Fruit fly (Drosophila melanogaster) whole organism, embryonic: Measurements from ENCODE around the gene CG43895.

Experiments used
- Blimp-1 ChIP-seq: fragments of 200-800 bp; sonication (Bioruptor generic); optimal IDR thresholded peaks from 3 replicates; lab custom pipeline; 2018; ENCODE audit warnings: missing biosample characterization, missing genetic modification characterization, mild to moderate bottlenecking, moderate library complexity, missing genetic modification reagents
- C15 ChIP-seq: fragments of 200-800 bp; sonication (Bioruptor generic); IDR thresholded peaks from 3 replicates; pipeline ENCODE4 v1.3.6; 2022; ENCODE audit warnings: missing biosample characterization, missing genetic modification characterization
- CG10654 ChIP-seq: fragments of 200-800 bp; sonication (Bioruptor generic); optimal IDR thresholded peaks from 2 replicates; lab custom pipeline; 2016; ENCODE audit warnings: missing biosample characterization, missing genetic modification characterization
- CG12104 ChIP-seq: fragments of 200-800 bp; sonication (Bioruptor generic); optimal IDR thresholded peaks from 3 replicates; lab custom pipeline; 2016; ENCODE audit warnings: missing biosample characterization, missing genetic modification characterization
- CG13424 ChIP-seq: fragments of 200-800 bp; sonication (Bioruptor generic); optimal IDR thresholded peaks from 2 replicates; lab custom pipeline; 2019; ENCODE audit warnings: missing biosample characterization, mild to moderate bottlenecking, missing genetic modification characterization, moderate library complexity
- CG14710 ChIP-seq: fragments of 200-800 bp; sonication (Bioruptor generic); optimal IDR thresholded peaks from 3 replicates; lab custom pipeline; 2019; ENCODE audit warnings: missing biosample characterization, mild to moderate bottlenecking, missing genetic modification characterization, moderate library complexity
- CG15479 ChIP-seq: fragments of 200-800 bp; sonication (Bioruptor generic); optimal IDR thresholded peaks from 3 replicates; lab custom pipeline; 2019; ENCODE audit warnings: missing biosample characterization, mild to moderate bottlenecking, missing genetic modification characterization, moderate library complexity
- CG17186 ChIP-seq: fragments of 200-800 bp; sonication (Bioruptor generic); optimal IDR thresholded peaks from 3 replicates; lab custom pipeline; 2017; ENCODE audit warnings: missing biosample characterization, missing genetic modification reagents, missing genetic modification characterization
- CG17361 ChIP-seq: fragments of 200-800 bp; sonication (Bioruptor generic); IDR thresholded peaks from 3 replicates; pipeline ENCODE4 v1.3.6; 2022; ENCODE audit warnings: missing biosample characterization, missing genetic modification characterization
- CG18011 ChIP-seq: fragments of 200-800 bp; sonication (Bioruptor generic); optimal IDR thresholded peaks from 2 replicates; lab custom pipeline; 2017; ENCODE audit warnings: missing biosample characterization, missing genetic modification characterization, mild to moderate bottlenecking, moderate library complexity, missing genotype
- CG18619 ChIP-seq: fragments of 200-800 bp; sonication (Bioruptor generic); optimal IDR thresholded peaks from 3 replicates; lab custom pipeline; 2017; ENCODE audit warnings: missing biosample characterization, mild to moderate bottlenecking, missing genetic modification characterization
- CG32532 ChIP-seq: fragments of 200-800 bp; sonication (Bioruptor generic); IDR thresholded peaks from 2 replicates; pipeline ENCODE4 v1.3.6; 2022; ENCODE audit warnings: missing biosample characterization, missing genetic modification characterization
- CG3726 ChIP-seq: fragments of 200-800 bp; sonication (Bioruptor generic); IDR thresholded peaks from 3 replicates; pipeline ENCODE4, ENCODE4 v1.3.6; 2022; ENCODE audit warnings: missing biosample characterization, missing genetic modification characterization
- CG3995 ChIP-seq: fragments of 200-800 bp; sonication (Bioruptor generic); optimal IDR thresholded peaks from 3 replicates; lab custom pipeline; 2016; ENCODE audit warnings: missing biosample characterization, missing genetic modification characterization
- CG42726 ChIP-seq: fragments of 200-800 bp; sonication (Bioruptor generic); IDR thresholded peaks from 2 replicates; pipeline ENCODE4 v1.3.6; 2022; ENCODE audit warnings: missing biosample characterization, missing genetic modification characterization; ENCODE audit not compliant: partially characterized antibody
- CG6175 ChIP-seq: fragments of 200-800 bp; sonication (Bioruptor generic); IDR thresholded peaks from 3 replicates; pipeline ENCODE4 v1.3.6; 2022; ENCODE audit warnings: missing biosample characterization, missing genetic modification characterization
- CG6272 ChIP-seq: fragments of 200-800 bp; sonication (Bioruptor generic); IDR thresholded peaks from 2 replicates; pipeline ENCODE4 v1.3.6; 2022; ENCODE audit warnings: missing biosample characterization, missing genetic modification characterization
- CG6683 ChIP-seq: fragments of 200-800 bp; sonication (Bioruptor generic); optimal IDR thresholded peaks from 2 replicates; lab custom pipeline; 2017; ENCODE audit warnings: missing biosample characterization, mild to moderate bottlenecking, missing genetic modification characterization, missing genetic modification reagents
- CG8359 ChIP-seq: fragments of 200-800 bp; sonication (Bioruptor generic); optimal IDR thresholded peaks from 2 replicates; lab custom pipeline; 2017; ENCODE audit warnings: missing biosample characterization, mild to moderate bottlenecking, missing genetic modification characterization, borderline replicate concordance
- D19B ChIP-seq: fragments of 200-800 bp; sonication (Bioruptor generic); optimal IDR thresholded peaks from 2 replicates; lab custom pipeline; 2017; ENCODE audit warnings: missing biosample characterization, mild to moderate bottlenecking, missing genetic modification characterization
- Gsc ChIP-seq: fragments of 200-800 bp; sonication (Bioruptor generic); IDR thresholded peaks from 2 replicates; pipeline ENCODE4 v1.3.6; 2022; ENCODE audit warnings: missing biosample characterization, missing genetic modification characterization
- Hey ChIP-seq: fragments of 200-800 bp; sonication (Bioruptor generic); optimal IDR thresholded peaks from 3 replicates; lab custom pipeline; 2018; ENCODE audit warnings: missing biosample characterization, mild to moderate bottlenecking, missing genetic modification characterization
- HmgD ChIP-seq: fragments of 200-800 bp; sonication (Bioruptor generic); optimal IDR thresholded peaks from 3 replicates; lab custom pipeline; 2016; ENCODE audit warnings: missing biosample characterization, missing genetic modification characterization
- Lhr ChIP-seq: fragments of 200-800 bp; sonication (Bioruptor generic); optimal IDR thresholded peaks from 3 replicates; lab custom pipeline; 2017; ENCODE audit warnings: mild to moderate bottlenecking, missing biosample characterization, missing genetic modification reagents, missing genetic modification characterization
- NC2α ChIP-seq: fragments of 200-800 bp; sonication (Bioruptor generic); optimal IDR thresholded peaks from 2 replicates; lab custom pipeline; 2016; ENCODE audit warnings: missing biosample characterization, missing genetic modification characterization
- Nf-YB ChIP-seq: fragments of 200-800 bp; sonication (Bioruptor generic); optimal IDR thresholded peaks from 3 replicates; lab custom pipeline; 2019; ENCODE audit warnings: missing biosample characterization, mild to moderate bottlenecking, missing genetic modification characterization, moderate library complexity
- btn ChIP-seq: fragments of 200-800 bp; sonication (Bioruptor generic); optimal IDR thresholded peaks from 2 replicates; lab custom pipeline; 2016; ENCODE audit warnings: missing biosample characterization, missing genetic modification characterization
- croc ChIP-seq: fragments of 200-800 bp; sonication (Bioruptor generic); conservative IDR thresholded peaks from 3 replicates; pipeline ENCODE4 v1.3.6; 2022; ENCODE audit warnings: missing biosample characterization, missing genetic modification characterization
- da ChIP-seq: fragments of 200-800 bp; sonication (Bioruptor generic); optimal IDR thresholded peaks from 2 replicates; lab custom pipeline; 2016; ENCODE audit warnings: missing biosample characterization, missing genetic modification characterization
- dysf ChIP-seq: fragments of 200-800 bp; sonication (Bioruptor generic); IDR thresholded peaks from 3 replicates; pipeline ENCODE4 v1.3.6; 2022; ENCODE audit warnings: missing biosample characterization, missing genetic modification characterization
- exex ChIP-seq: fragments of 200-800 bp; sonication (Bioruptor generic); optimal IDR thresholded peaks from 4 replicates; lab custom pipeline; 2018; ENCODE audit warnings: missing biosample characterization, mild to moderate bottlenecking, missing genetic modification characterization, moderate library complexity
- fd102C ChIP-seq: fragments of 200-800 bp; sonication (Bioruptor generic); optimal IDR thresholded peaks from 2 replicates; lab custom pipeline; 2018; ENCODE audit warnings: missing biosample characterization, mild to moderate bottlenecking, missing genetic modification characterization, moderate library complexity
- fd96Cb ChIP-seq: fragments of 200-800 bp; sonication (Bioruptor generic); optimal IDR thresholded peaks from 2 replicates; lab custom pipeline; 2018; ENCODE audit warnings: missing biosample characterization, mild to moderate bottlenecking, missing genetic modification characterization, moderate library complexity
- fu2 ChIP-seq: fragments of 200-800 bp; sonication (Bioruptor generic); optimal IDR thresholded peaks from 2 replicates; lab custom pipeline; 2016; ENCODE audit warnings: missing biosample characterization, missing genetic modification characterization
- gsb ChIP-seq: fragments of 200-800 bp; sonication (Bioruptor generic); IDR thresholded peaks from 2 replicates; pipeline ENCODE4 v1.3.6; 2022; ENCODE audit warnings: missing biosample characterization, missing genetic modification characterization
- lmd ChIP-seq: fragments of 200-800 bp; sonication (Bioruptor generic); IDR thresholded peaks from 2 replicates; pipeline ENCODE4 v1.3.6; 2022; ENCODE audit warnings: missing biosample characterization, missing genetic modification characterization
- lola ChIP-seq, 3 experiments: fragments of >200 bp in 2 of 3; fragments of 200-800 bp in 1 of 3; sonication (Bioruptor generic) in 1 of 3; optimal IDR thresholded peaks; 2 replicates each; lab custom pipeline; 2017 to 2019; ENCODE audit warnings: missing biosample characterization in 3 of 3, missing genetic modification characterization in 3 of 3, mild to moderate bottlenecking in 1 of 3, moderate library complexity in 1 of 3
- luna ChIP-seq: fragments of 200-800 bp; sonication (Bioruptor generic); optimal IDR thresholded peaks from 2 replicates; lab custom pipeline; 2016; ENCODE audit warnings: missing biosample characterization, missing genetic modification characterization
- maf-S ChIP-seq: fragments of 200-800 bp; sonication (Bioruptor generic); optimal IDR thresholded peaks from 2 replicates; lab custom pipeline; 2016; ENCODE audit warnings: missing biosample characterization, missing genetic modification characterization
- nau ChIP-seq: fragments of 200-800 bp; sonication (Bioruptor generic); optimal IDR thresholded peaks from 3 replicates; lab custom pipeline; 2017; ENCODE audit warnings: missing biosample characterization, mild to moderate bottlenecking, missing genetic modification characterization, missing genetic modification reagents
- odd ChIP-seq: fragments of 200-800 bp; sonication (Bioruptor generic); optimal IDR thresholded peaks from 2 replicates; lab custom pipeline; 2017; ENCODE audit warnings: missing biosample characterization, mild to moderate bottlenecking, missing genetic modification characterization
- pho ChIP-seq: fragments of 200-800 bp; sonication (Bioruptor generic); optimal IDR thresholded peaks from 2 replicates; lab custom pipeline; 2016; ENCODE audit warnings: missing biosample characterization, missing genetic modification characterization
- ranshi ChIP-seq: fragments of 200-800 bp; sonication (Bioruptor generic); IDR thresholded peaks from 2 replicates; pipeline ENCODE4 v1.3.6; 2022; ENCODE audit warnings: missing biosample characterization, missing genetic modification characterization
- sisA ChIP-seq: fragments of 200-800 bp; sonication (Bioruptor generic); IDR thresholded peaks from 2 replicates; pipeline ENCODE4 v1.3.6; 2022; ENCODE audit warnings: missing biosample characterization, missing genetic modification characterization
- slp2 ChIP-seq: fragments of 200-800 bp; sonication (Bioruptor generic); optimal IDR thresholded peaks from 2 replicates; lab custom pipeline; 2016; ENCODE audit warnings: missing biosample characterization, missing genetic modification characterization
- sob ChIP-seq: fragments of 200-800 bp; sonication (Bioruptor generic); IDR thresholded peaks from 2 replicates; pipeline ENCODE4 v1.3.6; 2022; ENCODE audit warnings: missing biosample characterization, missing genetic modification characterization
- stc ChIP-seq: fragments of 200-800 bp; sonication (Bioruptor generic); IDR thresholded peaks from 2 replicates; pipeline ENCODE4 v1.3.6; 2022; ENCODE audit warnings: missing biosample characterization, missing genetic modification characterization
- sug ChIP-seq: fragments of 200-800 bp; optimal IDR thresholded peaks from 2 replicates; lab custom pipeline; 2019; ENCODE audit warnings: missing biosample characterization, mild to moderate bottlenecking, missing genetic modification characterization, moderate library complexity
- tap ChIP-seq: fragments of 200-800 bp; optimal IDR thresholded peaks from 3 replicates; lab custom pipeline; 2019; ENCODE audit warnings: missing biosample characterization, mild to moderate bottlenecking, missing genetic modification characterization, moderate library complexity
- zfh1 ChIP-seq: fragments of 200-800 bp; sonication (Bioruptor generic); IDR thresholded peaks from 3 replicates; pipeline ENCODE4 v1.3.6; 2022; ENCODE audit warnings: missing biosample characterization, missing genetic modification characterization

CG43895 gene

DNA sequence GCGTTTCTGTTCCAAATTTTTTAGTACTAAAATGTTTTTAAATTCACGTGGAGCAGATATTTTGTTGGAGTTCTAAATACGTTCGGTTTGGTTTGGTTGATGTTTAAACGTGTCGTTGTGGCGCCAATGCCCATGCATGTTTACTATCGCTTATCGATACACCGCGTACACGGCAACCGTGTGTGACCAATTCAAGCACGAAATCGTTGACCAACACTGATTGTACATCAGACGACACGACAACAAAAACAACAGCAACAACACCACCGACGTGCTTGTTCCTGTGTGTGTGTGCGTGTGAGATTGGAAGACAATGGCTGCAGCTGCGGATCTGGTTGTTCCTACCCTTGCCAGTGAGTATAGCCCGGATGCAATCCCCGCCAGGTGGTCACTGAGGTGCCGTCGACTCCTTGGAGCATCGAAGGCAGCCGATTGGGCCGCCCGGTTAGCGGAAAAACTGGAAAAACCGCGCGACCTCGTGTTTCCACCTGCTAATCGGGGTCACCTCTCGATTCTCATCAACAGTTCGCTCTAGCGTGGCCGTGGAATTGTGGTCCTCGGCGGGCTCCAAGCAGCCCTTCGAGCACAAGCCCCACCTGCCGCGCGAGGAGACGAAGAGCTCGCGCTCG is 11.3 kb upstream of the CG43895 start, which contains the start of gene eIF2A (continued):
- TF ChIP-seq CG15479 (GFP tag; lab: Kevin White, UChicago) (no peak), CG8359 (no peak), dysf (GFP tag; lab: Robert Waterston, UW) (peak; percentile 42; the same call in 1 of the 3 replicates), NC2α (GFP tag; lab: Kevin White, UChicago) (no peak), Gsc (no peak), fu2 (GFP tag; lab: Kevin White, UChicago) (peak; percentile 79), CG18011 (peak; percentile 45), stc (GFP tag; lab: Robert Waterston, UW) (0 out of 2 replicates have a peak, but pooled peaks have one; percentile 29), CG12104 (GFP tag; lab: Kevin White, UChicago) (no peak), croc (GFP tag; lab: Robert Waterston, UW) (no peak), CG17361 (GFP tag; lab: Robert Waterston, UW) (peak; percentile 9; the same call in 1 of the 3 replicates), CG6175 (GFP tag; lab: Robert Waterston, UW) (no peak), exex (no peak), odd (GFP tag; lab: Kevin White, UChicago) (no peak), CG32532 (GFP tag; lab: Robert Waterston, UW) (peak; percentile 70), sob (GFP tag; lab: Robert Waterston, UW) (peak; percentile 89), sug (tag; lab: Kevin White, UChicago) (peak; percentile 80), CG6272 (no peak), C15 (GFP tag; lab: Robert Waterston, UW) (no peak), CG10654 (GFP tag; lab: Kevin White, UChicago) (peak; percentile 42), CG6683 (GFP tag; lab: Kevin White, UChicago) (no peak), CG3726 (no peak), lmd (peak; percentile 15; the same call in 1 of the 2 replicates), CG14710 (peak; percentile 87), CG3995 (GFP tag; lab: Kevin White, UChicago) (peak; percentile 11), ranshi (GFP tag; lab: Robert Waterston, UW) (0 out of 2 replicates have a peak, but pooled peaks have one; percentile 57), HmgD (GFP tag; lab: Kevin White, UChicago) (peak; percentile 92), CG13424 (tag; lab: Kevin White, UChicago) (peak; percentile 26), Nf-YB (GFP tag; lab: Kevin White, UChicago) (peak; percentile 35), da (GFP tag; lab: Kevin White, UChicago) (no peak), CG18619 (GFP tag; lab: Kevin White, UChicago) (no peak), slp2 (no peak), sisA (GFP tag; lab: Robert Waterston, UW) (no peak), luna (GFP tag; lab: Kevin White, UChicago) (peak; percentile 36), CG17186 (GFP tag; lab: Kevin White, UChicago) (peak; percentile 87), CG42726 (GFP tag; lab: Robert Waterston, UW) (peak; percentile 29; the same call in 1 of the 2 replicates), pho (GFP tag; lab: Kevin White, UChicago) (peak; percentile 65), btn (GFP tag; lab: Kevin White, UChicago) (no peak), Lhr (GFP tag; lab: Kevin White, UChicago) (peak; percentile 79), nau (GFP tag; lab: Kevin White, UChicago) (no peak), tap (tag; lab: Kevin White, UChicago) (no peak), fd96Cb (tag; lab: Kevin White, UChicago) (no peak), lola (GFP tag; optimal IDR thresholded peaks at IDR 0.05; lab: Kevin White, UChicago) (no peak), fd102C (GFP tag; lab: Kevin White, UChicago) (peak; percentile 28), D19B (no peak), Hey (tag; lab: Kevin White, UChicago) (no peak), Blimp-1 (GFP tag; lab: Kevin White, UChicago) (no peak), maf-S (GFP tag; lab: Kevin White, UChicago) (peak; percentile 76), zfh1 (GFP tag; lab: Robert Waterston, UW) (peak; percentile 69; the same call in 1 of the 3 replicates), gsb (GFP tag; lab: Robert Waterston, UW) (peak; percentile 39; the same call in 1 of the 2 replicates)
